Fruit fly (Drosophila melanogaster) S2 (cell line): Measurements from ENCODE around the gene PGS1.

ENCODE experiments used
- CG8478 ChIP-seq: fragments of >200 bp; optimal IDR thresholded peaks from 2 replicates; lab custom pipeline; 2018
- CTCF ChIP-seq, 2 experiments: fragments of >200 bp; optimal IDR thresholded peaks; 2 replicates each; lab custom pipeline; 2018

DNA sequence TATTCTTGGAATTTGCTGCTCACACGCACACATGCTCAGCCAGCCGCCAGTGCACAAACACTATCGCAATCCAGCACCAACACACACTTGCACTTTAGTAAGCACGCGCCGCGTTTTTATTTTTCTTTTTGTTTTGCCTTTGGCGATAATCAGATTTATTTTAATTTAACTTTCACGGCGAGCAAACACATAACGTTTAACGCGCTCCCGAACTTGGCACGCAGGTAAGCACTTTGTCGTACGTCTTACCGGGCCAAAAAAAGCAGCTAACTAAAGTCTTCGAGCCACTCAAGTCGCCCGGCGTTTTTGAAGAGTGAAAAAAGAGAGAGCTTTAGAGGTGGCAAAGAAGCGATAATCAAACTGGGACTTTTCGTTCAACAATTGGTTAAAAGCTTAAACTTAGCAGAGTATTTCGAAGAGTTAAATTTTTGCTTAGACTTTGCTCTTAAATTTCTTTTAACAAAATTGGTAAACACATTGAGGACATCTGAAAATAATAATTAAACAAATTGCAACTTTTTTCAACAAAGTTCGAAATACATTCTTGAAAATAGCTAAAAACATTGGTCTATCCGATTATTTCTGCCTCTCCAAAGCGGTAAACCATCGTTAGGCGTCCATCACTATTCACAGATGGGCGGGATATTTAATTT, 2.4 kb downstream of the PGS1 start, which contains the start of gene Mekk1:
- no peak for TF ChIP-seq CG8478 (lab: Kevin White, UChicago)
- TF ChIP-seq CTCF (optimal IDR thresholded peaks at IDR 0.05; lab: Kevin White, UChicago): no peak
